Worm (Caenorhabditis elegans) whole organism, L4/young adult: ENCODE data around the gene ZC15.10.

Experiments
- W03F9.2 ChIP-seq: fragments of 150-350 bp; optimal IDR thresholded peaks from 2 replicates; lab custom pipeline; 2014; ENCODE audit warnings: missing biosample characterization, missing genetic modification characterization
- dao-5 ChIP-seq: sonication (generic microtip); optimal IDR thresholded peaks from 2 replicates; lab custom pipeline; 2016; ENCODE audit warnings: missing genotype, missing genetic modification characterization, moderate library complexity, missing compliant biosample characterization
- him-1 ChIP-seq: sonication (generic microtip); optimal IDR thresholded peaks from 2 replicates; lab custom pipeline; 2016; ENCODE audit warnings: missing genotype, missing genetic modification reagents, missing genetic modification characterization, missing compliant biosample characterization

DNA sequence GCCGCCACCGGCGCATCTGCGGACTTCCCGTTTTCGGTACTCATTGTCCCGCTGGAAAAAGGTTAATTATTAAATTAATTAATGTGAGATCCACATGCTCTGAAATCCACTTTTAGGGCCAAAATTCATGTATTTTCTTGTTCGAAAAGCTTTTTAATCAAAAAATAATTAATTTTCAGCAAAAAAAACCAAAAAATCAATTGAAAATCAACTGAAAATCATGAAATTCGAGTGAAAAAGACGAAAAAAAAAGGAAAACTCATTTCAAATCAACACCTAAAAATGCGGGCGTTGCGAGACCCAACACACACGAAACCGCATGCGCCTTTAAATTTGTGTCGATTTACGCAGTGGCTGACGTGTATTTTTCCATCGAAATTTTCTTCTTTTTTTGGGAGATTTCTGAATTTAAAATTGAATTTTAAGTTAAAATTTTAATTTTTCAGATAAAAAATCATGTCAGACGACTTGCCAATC is 40.8 kb upstream of the ZC15.10 start, which contains the start of the genes prmt-1 and cdkr-3:
- TF ChIP-seq dao-5 (tag; lab: Kevin White, UChicago) (no peak), him-1 (tag; lab: Kevin White, UChicago) (no peak), W03F9.2 (tag; lab: Kevin White, UChicago) (peak; percentile 71)
